Worm (Caenorhabditis elegans) whole organism, L1 larva: Measurements from ENCODE around the gene arle-14.

Experiments
- C16A3.4 ChIP-seq: fragments of 150-350 bp; optimal IDR thresholded peaks from 2 replicates; lab custom pipeline; 2014; ENCODE audit warnings: missing biosample characterization, missing genetic modification characterization
- alr-1 ChIP-seq: fragments of 200-800 bp; sonication (Bioruptor generic); optimal IDR thresholded peaks from 2 replicates; lab custom pipeline; 2018; ENCODE audit warnings: borderline replicate concordance, mild to moderate bottlenecking, missing genetic modification characterization, missing compliant biosample characterization
- aly-2 ChIP-seq: fragments of 150-350 bp; optimal IDR thresholded peaks from 2 replicates; lab custom pipeline; 2014; ENCODE audit warnings: missing biosample characterization, missing genetic modification characterization
- ceh-82 ChIP-seq, 3 experiments: fragments of 150-350 bp in 1 of 3; sonication (generic microtip) in 2 of 3; optimal IDR thresholded peaks; 2 replicates each; lab custom pipeline; 2014 to 2017; ENCODE audit warnings: missing biosample characterization in 3 of 3, missing genetic modification characterization in 3 of 3
- ceh-90 ChIP-seq: sonication (generic microtip); optimal IDR thresholded peaks from 2 replicates; lab custom pipeline; 2016; ENCODE audit warnings: missing genetic modification characterization, missing compliant biosample characterization
- dpl-1 ChIP-seq, 3 experiments: fragments of 150-350 bp in 2 of 3; sonication (generic microtip) in 1 of 3; optimal IDR thresholded peaks; 2 replicates each; lab custom pipeline; 2014 to 2017; ENCODE audit warnings: missing biosample characterization in 3 of 3, missing genetic modification characterization in 3 of 3, missing genetic modification reagents in 3 of 3
- efl-1 ChIP-seq, 4 experiments: fragments of 150-350 bp; optimal IDR thresholded peaks in 3 of 4; peaks in 1 of 4; 1 replicate in 1 of 4; 2 replicates in 3 of 4; lab custom pipeline; 2014; ENCODE audit warnings: missing biosample characterization in 2 of 4, missing genetic modification characterization in 2 of 4, missing genetic modification reagents in 2 of 4
- efl-3 ChIP-seq: fragments of 200-800 bp; sonication (Bioruptor generic); optimal IDR thresholded peaks from 2 replicates; lab custom pipeline; 2018; ENCODE audit warnings: mild to moderate bottlenecking, missing genetic modification characterization, missing compliant biosample characterization
- fkh-10 ChIP-seq: sonication (generic microtip); optimal IDR thresholded peaks from 2 replicates; lab custom pipeline; 2017; ENCODE audit warnings: missing biosample characterization, missing genetic modification reagents, missing genetic modification characterization
- fkh-4 ChIP-seq: sonication (generic microtip); optimal IDR thresholded peaks from 2 replicates; lab custom pipeline; 2016; ENCODE audit warnings: missing compliant biosample characterization, missing genetic modification characterization, borderline replicate concordance
- fkh-8 ChIP-seq: sonication (generic microtip); optimal IDR thresholded peaks from 2 replicates; lab custom pipeline; 2016; ENCODE audit warnings: mild to moderate bottlenecking, missing genetic modification characterization, missing compliant biosample characterization
- fos-1 ChIP-seq: fragments of 150-350 bp; optimal IDR thresholded peaks from 2 replicates; lab custom pipeline; 2014; ENCODE audit warnings: missing biosample characterization, missing genetic modification characterization
- irx-1 ChIP-seq: sonication (generic microtip); optimal IDR thresholded peaks from 2 replicates; lab custom pipeline; 2016; ENCODE audit warnings: missing genetic modification characterization, missing compliant biosample characterization
- isw-1 ChIP-seq: fragments of 200-800 bp; sonication (Bioruptor generic); IDR thresholded peaks from 2 replicates; pipeline ENCODE4 v1.3.6; 2022; ENCODE audit warnings: missing genetic modification characterization, missing compliant biosample characterization
- lin-14 ChIP-seq: fragments of 200-800 bp; sonication (Bioruptor generic); optimal IDR thresholded peaks from 2 replicates; lab custom pipeline; 2018; ENCODE audit warnings: mild to moderate bottlenecking, missing genetic modification characterization, moderate library complexity, missing compliant biosample characterization
- lin-15B ChIP-seq: fragments of 150-350 bp; sonication (generic microtip); optimal IDR thresholded peaks from 3 replicates; lab custom pipeline; 2014; ENCODE audit warnings: missing biosample characterization, missing genetic modification characterization
- lin-35 ChIP-seq, 2 experiments: fragments of 150-350 bp; optimal IDR thresholded peaks; 2 replicates each; lab custom pipeline; 2014; ENCODE audit warnings: missing biosample characterization in 2 of 2, missing genetic modification characterization in 2 of 2, missing genetic modification reagents in 2 of 2
- lsy-2 ChIP-seq, 2 experiments: fragments of 150-350 bp; optimal IDR thresholded peaks; 2 replicates each; lab custom pipeline; 2014; ENCODE audit warnings: missing biosample characterization in 2 of 2, missing genetic modification characterization in 2 of 2
- mab-9 ChIP-seq: fragments of 200-800 bp; sonication (Bioruptor generic); IDR thresholded peaks from 2 replicates; pipeline ENCODE4 v1.3.6; 2022; ENCODE audit warnings: missing genetic modification reagents, missing genetic modification characterization, missing compliant biosample characterization
- mdl-1 ChIP-seq, 2 experiments: fragments of 150-350 bp; optimal IDR thresholded peaks; 2 replicates each; lab custom pipeline; 2014 to 2017; ENCODE audit warnings: missing biosample characterization in 2 of 2, missing genetic modification characterization in 2 of 2, inconsistent platforms in 1 of 2
- mep-1 ChIP-seq: fragments of 150-350 bp; optimal IDR thresholded peaks from 2 replicates; lab custom pipeline; 2014; ENCODE audit warnings: missing biosample characterization, missing genetic modification characterization
- nhr-11 ChIP-seq: fragments of 150-350 bp; optimal IDR thresholded peaks from 2 replicates; lab custom pipeline; 2014; ENCODE audit warnings: missing biosample characterization, missing genetic modification characterization
- nhr-19 ChIP-seq: fragments of 200-800 bp; sonication (Bioruptor generic); conservative IDR thresholded peaks from 2 replicates; pipeline ENCODE4 v1.3.6; 2022; ENCODE audit warnings: missing genetic modification characterization, missing compliant biosample characterization
- nhr-20 ChIP-seq: sonication (generic microtip); optimal IDR thresholded peaks from 2 replicates; lab custom pipeline; 2016; ENCODE audit warnings: mild to moderate bottlenecking, missing genetic modification characterization, missing compliant biosample characterization
- nhr-47 ChIP-seq: sonication (generic microtip); optimal IDR thresholded peaks from 2 replicates; lab custom pipeline; 2016; ENCODE audit warnings: mild to moderate bottlenecking, missing genetic modification characterization, moderate library complexity, missing compliant biosample characterization
- nhr-71 ChIP-seq: sonication (generic microtip); optimal IDR thresholded peaks from 2 replicates; lab custom pipeline; 2016; ENCODE audit warnings: mild to moderate bottlenecking, missing genetic modification characterization, moderate library complexity, missing compliant biosample characterization
- nhr-77 ChIP-seq: fragments of 150-350 bp; optimal IDR thresholded peaks from 2 replicates; lab custom pipeline; 2014; ENCODE audit warnings: missing biosample characterization, missing genetic modification characterization
- nhr-85 ChIP-seq: sonication (generic microtip); peaks from one replicate; lab custom pipeline; 2016; ENCODE audit warnings: missing genetic modification characterization, inconsistent platforms, missing compliant biosample characterization
- pax-3 ChIP-seq: fragments of 200-800 bp; sonication (Bioruptor generic); optimal IDR thresholded peaks from 2 replicates; lab custom pipeline; 2018; ENCODE audit warnings: mild to moderate bottlenecking, missing genetic modification characterization, moderate library complexity, missing compliant biosample characterization
- pqm-1 ChIP-seq: sonication (generic microtip); optimal IDR thresholded peaks from 3 replicates; lab custom pipeline; 2017; ENCODE audit warnings: missing biosample characterization, missing genetic modification characterization
- rnt-1 ChIP-seq: sonication (generic microtip); optimal IDR thresholded peaks from 2 replicates; lab custom pipeline; 2016; ENCODE audit warnings: mild to moderate bottlenecking, missing genetic modification characterization, moderate library complexity, missing compliant biosample characterization
- skn-1 ChIP-seq: fragments of 150-350 bp; optimal IDR thresholded peaks from 2 replicates; lab custom pipeline; 2014; ENCODE audit warnings: missing biosample characterization, missing genetic modification characterization
- snpc-4 ChIP-seq: fragments of 150-350 bp; optimal IDR thresholded peaks from 2 replicates; lab custom pipeline; 2014; ENCODE audit warnings: missing biosample characterization, missing genetic modification characterization
- snu-23 ChIP-seq: sonication (generic microtip); optimal IDR thresholded peaks from 2 replicates; lab custom pipeline; 2016; ENCODE audit warnings: missing genetic modification characterization, missing compliant biosample characterization
- sox-4 ChIP-seq: sonication (generic microtip); optimal IDR thresholded peaks from 2 replicates; lab custom pipeline; 2016; ENCODE audit warnings: missing genetic modification characterization, missing compliant biosample characterization
- swsn-7 ChIP-seq: sonication (generic microtip); optimal IDR thresholded peaks from 2 replicates; lab custom pipeline; 2016; ENCODE audit warnings: missing genetic modification characterization, missing compliant biosample characterization
- tbx-2 ChIP-seq: sonication (generic microtip); optimal IDR thresholded peaks from 2 replicates; lab custom pipeline; 2016; ENCODE audit warnings: missing genetic modification characterization, missing compliant biosample characterization
- unc-130 ChIP-seq: fragments of 150-350 bp; optimal IDR thresholded peaks from 2 replicates; lab custom pipeline; 2017; ENCODE audit warnings: missing biosample characterization, missing genetic modification characterization, inconsistent platforms
- unc-86 ChIP-seq: sonication (generic microtip); optimal IDR thresholded peaks from 2 replicates; lab custom pipeline; 2016; ENCODE audit warnings: missing genetic modification characterization, missing compliant biosample characterization
- vab-15 ChIP-seq: sonication (generic microtip); optimal IDR thresholded peaks from 2 replicates; lab custom pipeline; 2017; ENCODE audit warnings: missing genotype, mild to moderate bottlenecking, missing genetic modification characterization, missing compliant biosample characterization
- xbp-1 ChIP-seq: sonication (generic microtip); optimal IDR thresholded peaks from 2 replicates; lab custom pipeline; 2016; ENCODE audit warnings: missing genetic modification characterization, missing compliant biosample characterization
- zip-4 ChIP-seq: fragments of 200-800 bp; sonication (Bioruptor generic); optimal IDR thresholded peaks from 2 replicates; lab custom pipeline; 2018; ENCODE audit warnings: mild to moderate bottlenecking, missing genetic modification characterization, moderate library complexity, missing compliant biosample characterization
- ztf-11 ChIP-seq, 2 experiments: sonication (generic microtip); optimal IDR thresholded peaks; 2 replicates each; lab custom pipeline; 2016 to 2017; ENCODE audit warnings: missing genetic modification characterization in 2 of 2, missing biosample characterization in 1 of 2, missing compliant biosample characterization in 1 of 2

Gene arle-14

DNA sequence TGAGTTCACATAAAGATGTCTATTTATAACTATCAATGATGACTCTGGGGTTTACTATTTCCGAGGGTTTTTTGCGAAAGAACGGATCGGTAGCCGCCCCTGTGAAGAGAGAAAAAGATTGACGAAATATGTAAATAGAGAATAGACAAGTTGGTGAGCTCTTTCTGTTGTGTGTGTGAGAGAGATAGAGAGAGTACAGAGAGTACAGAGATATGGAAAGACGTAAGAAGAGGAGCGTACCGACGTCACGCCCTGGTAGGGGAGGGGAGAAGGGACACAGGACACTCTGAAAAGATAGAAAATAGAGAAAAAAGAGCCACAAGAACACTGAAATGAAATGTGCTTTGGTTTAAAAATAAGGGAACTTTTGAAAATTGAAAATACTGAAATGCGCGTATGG, 4.5 kb upstream of the arle-14 start:
- no peak for TF ChIP-seq zip-4 (GFP tag; lab: Kevin White, UChicago)
- TF ChIP-seq isw-1 (GFP tag; lab: Robert Waterston, UW) = 0 out of 2 replicates have a peak, but pooled peaks have one; percentile 7
- peak; percentile 43 for TF ChIP-seq rnt-1
- no peak for TF ChIP-seq irx-1
- peak; percentile 33 for TF ChIP-seq fos-1 (tag; lab: Kevin White, UChicago)
- peak; percentile 49 for TF ChIP-seq nhr-47 (tag; lab: Kevin White, UChicago)
- TF ChIP-seq nhr-85 (tag; lab: Kevin White, UChicago) = no peak
- TF ChIP-seq pax-3 (tag; lab: Kevin White, UChicago) = no peak
- TF ChIP-seq xbp-1 (tag; lab: Kevin White, UChicago) = peak; percentile 13
- peak; percentile 34 for TF ChIP-seq nhr-20 (tag; lab: Kevin White, UChicago)
- TF ChIP-seq mep-1 (tag; lab: Kevin White, UChicago) = peak; percentile 55
- TF ChIP-seq fkh-8 (tag; lab: Kevin White, UChicago) = peak; percentile 41
- TF ChIP-seq mdl-1 (tag; optimal IDR thresholded peaks at IDR 0.05; lab: Kevin White, UChicago) = peak in 1 of 2 experiments; percentile 19
- no peak for TF ChIP-seq fkh-4
- TF ChIP-seq efl-1 (optimal IDR thresholded peaks at IDR 0.05; lab: Kevin White, UChicago) = peak; percentile 29 to 30
- TF ChIP-seq efl-1 (GFP tag; optimal IDR thresholded peaks at IDR 0.05 in 1 of 2; lab: Kevin White, UChicago) = no peak
- peak; percentile 74 for TF ChIP-seq lin-14 (GFP tag; lab: Kevin White, UChicago)
- peak in 1 of 3 experiments; percentile 32 for TF ChIP-seq dpl-1 (GFP tag; optimal IDR thresholded peaks at IDR 0.05; lab: Kevin White, UChicago)
- TF ChIP-seq mab-9 (GFP tag; lab: Robert Waterston, UW) = no peak
- TF ChIP-seq sox-4 (tag; lab: Kevin White, UChicago) = no peak
- no peak for TF ChIP-seq pqm-1 (tag; lab: Kevin White, UChicago)
- TF ChIP-seq nhr-19 (GFP tag; lab: Robert Waterston, UW) = peak; percentile 16
- peak; percentile 64 for TF ChIP-seq nhr-71
- TF ChIP-seq ceh-82 (tag; optimal IDR thresholded peaks at IDR 0.05; lab: Kevin White, UChicago) = peak in 2 of 3 experiments; percentile 47 to 64
- peak; percentile 47 for TF ChIP-seq swsn-7
- peak in 1 of 2 experiments; percentile 54 for TF ChIP-seq lin-35 (GFP tag; optimal IDR thresholded peaks at IDR 0.05; lab: Kevin White, UChicago)
- peak; percentile 22 to 67 for TF ChIP-seq lsy-2 (tag; optimal IDR thresholded peaks at IDR 0.05; lab: Kevin White, UChicago)
- peak; percentile 1 for TF ChIP-seq snpc-4 (tag; lab: Kevin White, UChicago)
- peak; percentile 42 for TF ChIP-seq tbx-2 (tag; lab: Kevin White, UChicago)
- peak; percentile 35 for TF ChIP-seq skn-1 (tag; lab: Kevin White, UChicago)
- TF ChIP-seq fkh-10 = peak; percentile 5
- TF ChIP-seq C16A3.4 (tag; lab: Kevin White, UChicago) = peak; percentile 12
- peak; percentile 47 for TF ChIP-seq nhr-77 (tag; lab: Kevin White, UChicago)
- TF ChIP-seq unc-86 (tag; lab: Kevin White, UChicago) = peak; percentile 7
- peak; percentile 55 for TF ChIP-seq snu-23 (GFP tag; lab: Kevin White, UChicago)
- TF ChIP-seq ztf-11 (tag; optimal IDR thresholded peaks at IDR 0.05; lab: Kevin White, UChicago) = peak in 1 of 2 experiments; percentile 30

DNA sequence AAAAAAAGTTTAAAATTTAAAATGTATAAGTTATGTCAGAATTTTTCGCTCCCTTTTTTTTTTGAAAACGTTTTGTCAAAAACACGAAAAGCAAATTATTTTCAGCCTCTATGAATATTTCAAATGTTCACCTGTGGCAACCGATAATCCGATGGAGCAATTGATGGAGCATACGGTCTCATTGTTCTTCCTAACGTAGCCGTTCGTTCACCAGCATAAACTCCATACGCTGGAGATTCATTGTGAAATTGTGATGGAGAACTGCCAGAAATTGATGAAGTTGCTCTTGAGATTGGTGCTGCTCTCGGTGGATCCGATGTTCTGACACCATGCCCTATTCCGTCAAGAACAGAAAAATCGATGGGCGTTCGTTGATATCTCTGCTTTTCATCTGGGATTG, 880 bp upstream of the arle-14 start:
- no peak for TF ChIP-seq unc-130 (tag; lab: Kevin White, UChicago)
- TF ChIP-seq alr-1 (tag; lab: Kevin White, UChicago) = no peak
- TF ChIP-seq lin-15B = no peak

DNA sequence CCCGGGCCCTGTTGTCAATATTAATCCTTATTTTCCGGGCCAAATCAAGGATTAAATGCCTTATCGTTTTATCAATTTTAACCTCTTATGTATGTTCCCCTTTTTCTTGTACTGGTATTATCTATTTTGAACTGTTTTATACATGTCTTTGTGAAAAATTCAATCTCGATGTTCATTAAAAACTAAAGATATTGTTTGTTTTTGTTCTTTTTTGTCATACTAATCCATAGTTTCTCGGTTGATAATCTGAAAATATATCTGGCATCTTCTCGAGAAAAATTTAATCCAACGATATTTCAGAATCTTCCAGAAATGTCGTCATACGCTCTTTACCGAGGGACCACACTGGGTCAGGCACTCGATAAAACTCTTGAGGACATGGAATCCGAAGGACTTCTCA, 1.0 kb downstream of the arle-14 start, which contains the start of gene B0336.13:
Gene B0336.13, plus strand, starts transcription at position 301 of the 400 bp plus-strand sequence.
- TF ChIP-seq ceh-90 (tag; lab: Kevin White, UChicago) (no peak), pax-3 (tag; lab: Kevin White, UChicago) (no peak), nhr-11 (tag; lab: Kevin White, UChicago) (no peak), nhr-71 (no peak), efl-3 (GFP tag; lab: Kevin White, UChicago) (no peak), aly-2 (tag; lab: Kevin White, UChicago) (no peak), vab-15 (tag; lab: Kevin White, UChicago) (no peak), fkh-4 (no peak)
